Worm (Caenorhabditis elegans) whole organism, young adult: Measurements from ENCODE around the gene inf-1.

ENCODE experiments used
- D2030.7 ChIP-seq: fragments of 200-800 bp; sonication (Bioruptor generic); IDR thresholded peaks from 2 replicates; pipeline ENCODE4 v1.3.6; 2022; ENCODE audit warnings: missing genetic modification reagents, missing genetic modification characterization, missing compliant biosample characterization
- F22D6.2 ChIP-seq: sonication (generic microtip); optimal IDR thresholded peaks from 2 replicates; lab custom pipeline; 2016; ENCODE audit warnings: mild to moderate bottlenecking, missing genetic modification characterization, missing compliant biosample characterization
- F39B2.1 ChIP-seq: fragments of 200-800 bp; sonication (Bioruptor generic); IDR thresholded peaks from 2 replicates; pipeline ENCODE4 v1.3.6; 2022; ENCODE audit warnings: missing genetic modification reagents, missing genetic modification characterization, missing compliant biosample characterization
- F49E8.2 ChIP-seq: sonication (generic microtip); optimal IDR thresholded peaks from 3 replicates; lab custom pipeline; 2017; ENCODE audit warnings: missing genetic modification characterization, mild to moderate bottlenecking, missing compliant biosample characterization, antibody characterized with exemption, moderate library complexity; ENCODE audit not compliant: insufficient read depth
- F52B5.7 ChIP-seq: sonication (generic microtip); optimal IDR thresholded peaks from 2 replicates; lab custom pipeline; 2016; ENCODE audit warnings: mild to moderate bottlenecking, missing genetic modification characterization, missing compliant biosample characterization
- F55B11.4 ChIP-seq: sonication (generic microtip); optimal IDR thresholded peaks from 2 replicates; lab custom pipeline; 2016; ENCODE audit warnings: missing compliant biosample characterization, missing genetic modification characterization, borderline replicate concordance; ENCODE audit not compliant: insufficient read depth
- F57C9.4 ChIP-seq: sonication (generic microtip); optimal IDR thresholded peaks from 2 replicates; lab custom pipeline; 2017; ENCODE audit warnings: mild to moderate bottlenecking, missing genetic modification characterization, missing compliant biosample characterization
- K12H6.12 ChIP-seq: fragments of 200-800 bp; sonication (Bioruptor generic); optimal IDR thresholded peaks from 2 replicates; lab custom pipeline; 2018; ENCODE audit warnings: mild to moderate bottlenecking, missing genetic modification characterization, missing compliant biosample characterization
- Y53F4B.3 ChIP-seq: fragments of 200-800 bp; sonication (Bioruptor generic); IDR thresholded peaks from 2 replicates; pipeline ENCODE4 v1.3.6; 2022; ENCODE audit warnings: missing genetic modification reagents, missing genetic modification characterization, missing compliant biosample characterization
- Y67H2A.10 ChIP-seq: fragments of 200-800 bp; sonication (Bioruptor generic); conservative IDR thresholded peaks from 2 replicates; pipeline ENCODE4 v1.3.6; 2022; ENCODE audit warnings: missing genetic modification reagents, missing genetic modification characterization, missing compliant biosample characterization
- Y95B8A.8 ChIP-seq: fragments of 200-800 bp; sonication (Bioruptor generic); IDR thresholded peaks from 2 replicates; pipeline ENCODE4 v1.3.6; 2022; ENCODE audit warnings: missing genetic modification reagents, missing genetic modification characterization, missing compliant biosample characterization
- ama-1 ChIP-seq, 3 experiments: fragments of 150-350 bp in 1 of 3; sonication (generic microtip) in 2 of 3; optimal IDR thresholded peaks; 2 replicates each; lab custom pipeline; 2014 to 2018; ENCODE audit warnings: missing biosample characterization in 2 of 3, missing genetic modification characterization in 2 of 3, missing genetic modification reagents in 2 of 3
- aptf-2 ChIP-seq: fragments of 200-800 bp; sonication (Bioruptor generic); conservative IDR thresholded peaks from 2 replicates; pipeline ENCODE4 v1.3.6; 2022; ENCODE audit warnings: missing genetic modification reagents, missing genetic modification characterization, missing compliant biosample characterization
- atf-7 ChIP-seq: sonication (generic microtip); optimal IDR thresholded peaks from 2 replicates; lab custom pipeline; 2017; ENCODE audit warnings: mild to moderate bottlenecking, missing genetic modification characterization, missing compliant biosample characterization
- athp-1 ChIP-seq: sonication (generic microtip); optimal IDR thresholded peaks from 2 replicates; lab custom pipeline; 2017; ENCODE audit warnings: mild to moderate bottlenecking, missing genetic modification characterization, missing compliant biosample characterization
- attf-5 ChIP-seq: fragments of 200-800 bp; sonication (Bioruptor generic); optimal IDR thresholded peaks from 2 replicates; lab custom pipeline; 2018; ENCODE audit warnings: mild to moderate bottlenecking, missing genetic modification characterization, missing compliant biosample characterization
- attf-6 ChIP-seq: fragments of 200-800 bp; sonication (Bioruptor generic); IDR thresholded peaks from 2 replicates; pipeline ENCODE4 v1.3.6; 2022; ENCODE audit warnings: missing genetic modification reagents, missing genetic modification characterization, missing compliant biosample characterization
- bed-1 ChIP-seq: fragments of 200-800 bp; sonication (Bioruptor generic); IDR thresholded peaks from 2 replicates; pipeline ENCODE4 v1.3.6; 2022; ENCODE audit warnings: missing genetic modification reagents, missing genetic modification characterization, missing compliant biosample characterization
- bed-2 ChIP-seq: fragments of 200-800 bp; sonication (Bioruptor generic); IDR thresholded peaks from 2 replicates; pipeline ENCODE4 v1.3.6; 2022; ENCODE audit warnings: missing genetic modification reagents, missing genetic modification characterization, missing compliant biosample characterization
- ccch-3 ChIP-seq: fragments of 200-800 bp; sonication (Bioruptor generic); optimal IDR thresholded peaks from 2 replicates; lab custom pipeline; 2018; ENCODE audit warnings: mild to moderate bottlenecking, missing genetic modification characterization, missing compliant biosample characterization
- ceh-58 ChIP-seq: fragments of 200-800 bp; sonication (Bioruptor generic); IDR thresholded peaks from 2 replicates; pipeline ENCODE4 v1.3.6; 2022; ENCODE audit warnings: missing genetic modification characterization, missing compliant biosample characterization
- him-1 ChIP-seq: sonication (generic microtip); optimal IDR thresholded peaks from 2 replicates; lab custom pipeline; 2016; ENCODE audit warnings: missing genotype, missing genetic modification reagents, missing genetic modification characterization, missing compliant biosample characterization
- hlh-12 ChIP-seq: sonication (generic microtip); optimal IDR thresholded peaks from 2 replicates; lab custom pipeline; 2016; ENCODE audit warnings: missing genetic modification characterization, missing compliant biosample characterization
- hlh-26 ChIP-seq: fragments of 200-800 bp; sonication (Bioruptor generic); conservative IDR thresholded peaks from 2 replicates; pipeline ENCODE4 v1.3.6; 2022; ENCODE audit warnings: missing genetic modification reagents, missing genetic modification characterization, missing compliant biosample characterization
- hmg-20 ChIP-seq: fragments of 200-800 bp; sonication (Bioruptor generic); IDR thresholded peaks from 2 replicates; pipeline ENCODE4 v1.3.6; 2022; ENCODE audit warnings: missing genetic modification reagents, missing genetic modification characterization, missing compliant biosample characterization
- hsf-1 ChIP-seq: fragments of 200-800 bp; sonication (Bioruptor generic); IDR thresholded peaks from 2 replicates; pipeline ENCODE4 v1.3.6; 2022; ENCODE audit warnings: missing genetic modification reagents, missing genetic modification characterization, missing compliant biosample characterization
- lin-26 ChIP-seq: fragments of 200-800 bp; sonication (Bioruptor generic); IDR thresholded peaks from 2 replicates; pipeline ENCODE4 v1.3.6; 2022; ENCODE audit warnings: missing genetic modification reagents, missing genetic modification characterization, missing compliant biosample characterization
- lin-54 ChIP-seq: fragments of 200-800 bp; sonication (Bioruptor generic); optimal IDR thresholded peaks from 2 replicates; lab custom pipeline; 2018; ENCODE audit warnings: mild to moderate bottlenecking, missing genetic modification characterization, missing compliant biosample characterization
- lsl-1 ChIP-seq: fragments of 200-800 bp; sonication (Bioruptor generic); optimal IDR thresholded peaks from 2 replicates; lab custom pipeline; 2018; ENCODE audit warnings: mild to moderate bottlenecking, missing genetic modification characterization, moderate library complexity, missing compliant biosample characterization
- madf-6 ChIP-seq: fragments of 200-800 bp; sonication (Bioruptor generic); IDR thresholded peaks from 2 replicates; pipeline ENCODE4 v1.3.6; 2022; ENCODE audit warnings: missing genetic modification reagents, missing genetic modification characterization, missing compliant biosample characterization
- mcd-1 ChIP-seq: fragments of 200-800 bp; sonication (Bioruptor generic); IDR thresholded peaks from 2 replicates; pipeline ENCODE4 v1.3.6; 2022; ENCODE audit warnings: missing genetic modification reagents, missing genetic modification characterization, missing compliant biosample characterization
- nfya-1 ChIP-seq: sonication (generic microtip); optimal IDR thresholded peaks from 2 replicates; lab custom pipeline; 2017; ENCODE audit warnings: antibody characterized with exemption, missing compliant biosample characterization, missing genetic modification characterization, borderline replicate concordance; ENCODE audit not compliant: insufficient read depth
- nhr-90 ChIP-seq: sonication (generic microtip); optimal IDR thresholded peaks from 2 replicates; lab custom pipeline; 2016; ENCODE audit warnings: missing genotype, mild to moderate bottlenecking, missing genetic modification characterization, missing compliant biosample characterization
- sdz-38 ChIP-seq: sonication (generic microtip); optimal IDR thresholded peaks from 2 replicates; lab custom pipeline; 2016; ENCODE audit warnings: missing genotype, missing genetic modification characterization, missing compliant biosample characterization
- snpc-1.1 ChIP-seq: sonication (generic microtip); optimal IDR thresholded peaks from 2 replicates; lab custom pipeline; 2017; ENCODE audit warnings: missing genetic modification characterization, mild to moderate bottlenecking, missing compliant biosample characterization, antibody characterized with exemption, moderate library complexity, missing genotype, missing genetic modification reagents; ENCODE audit not compliant: insufficient read depth
- tbp1 ChIP-seq: fragments of 200-800 bp; sonication (Bioruptor generic); optimal IDR thresholded peaks from 2 replicates; lab custom pipeline; 2018; ENCODE audit warnings: mild to moderate bottlenecking, missing genetic modification characterization, missing compliant biosample characterization
- xnd-1 ChIP-seq: sonication (generic microtip); optimal IDR thresholded peaks from 2 replicates; lab custom pipeline; 2016; ENCODE audit warnings: missing genotype, missing genetic modification reagents, missing genetic modification characterization, missing compliant biosample characterization
- zfh-2 ChIP-seq: fragments of 200-800 bp; sonication (Bioruptor generic); conservative IDR thresholded peaks from 2 replicates; pipeline ENCODE4 v1.3.6; 2022; ENCODE audit warnings: missing genetic modification reagents, missing genetic modification characterization, missing compliant biosample characterization
- zim-3 ChIP-seq: sonication (generic microtip); optimal IDR thresholded peaks from 2 replicates; lab custom pipeline; 2017; ENCODE audit warnings: mild to moderate bottlenecking, missing genetic modification characterization, moderate library complexity, missing compliant biosample characterization
- ztf-25 ChIP-seq: fragments of 200-800 bp; sonication (Bioruptor generic); IDR thresholded peaks from 2 replicates; pipeline ENCODE4 v1.3.6; 2022; ENCODE audit warnings: missing genetic modification reagents, missing genetic modification characterization, missing compliant biosample characterization

The inf-1 gene

ce11 chrIII:6904468-6904867 lies 25.5 kb upstream of the inf-1 start (continued):
- TF ChIP-seq mcd-1 (GFP tag; lab: Robert Waterston, UW) (no peak), D2030.7 (GFP tag; lab: Robert Waterston, UW) (no peak), bed-1 (GFP tag; lab: Robert Waterston, UW) (no peak), nhr-90 (tag; lab: Kevin White, UChicago) (no peak)

ce11 chrIII:6906409-6906808 lies 23.5 kb upstream of the inf-1 start, which contains the start of gene T07E3.2:
Gene T07E3.2, plus strand, starts transcription at chrIII:6906709.
- TF ChIP-seq xnd-1 (tag; lab: Kevin White, UChicago), result no peak
- TF ChIP-seq F57C9.4, result no peak
- no peak for TF ChIP-seq atf-7 (tag; lab: Kevin White, UChicago)
- TF ChIP-seq K12H6.12 (tag; lab: Kevin White, UChicago), result no peak
- TF ChIP-seq F22D6.2 (tag; lab: Kevin White, UChicago), result no peak
- TF ChIP-seq zim-3 (tag; lab: Kevin White, UChicago), result no peak
- TF ChIP-seq lsl-1, result no peak
- TF ChIP-seq Y53F4B.3, result no peak
- no peak for TF ChIP-seq Y95B8A.8 (GFP tag; lab: Robert Waterston, UW)
- no peak for TF ChIP-seq F39B2.1
- TF ChIP-seq attf-6, result no peak
- TF ChIP-seq nfya-1 (tag; lab: Kevin White, UChicago), result no peak
- no peak for TF ChIP-seq ceh-58 (GFP tag; lab: Robert Waterston, UW)
- TF ChIP-seq tbp1 (GFP tag; lab: Kevin White, UChicago), result no peak
- TF ChIP-seq sdz-38, result no peak
- no peak for TF ChIP-seq F49E8.2
- no peak for TF ChIP-seq snpc-1.1 (tag; lab: Kevin White, UChicago)
- TF ChIP-seq hmg-20, result no peak

- TF ChIP-seq lin-54 (GFP tag; lab: Kevin White, UChicago) (no peak), ama-1 (optimal IDR thresholded peaks at IDR 0.05; lab: Kevin White, UChicago) (no peak), ama-1 (GFP tag; optimal IDR thresholded peaks at IDR 0.05; lab: Kevin White, UChicago) (no peak), F55B11.4 (tag; lab: Kevin White, UChicago) (no peak), zim-3 (tag; lab: Kevin White, UChicago) (no peak), athp-1 (tag; lab: Kevin White, UChicago) (no peak), D2030.7 (GFP tag; lab: Robert Waterston, UW) (no peak), sdz-38 (no peak), Y67H2A.10 (GFP tag; lab: Robert Waterston, UW) (no peak), lin-26 (GFP tag; lab: Robert Waterston, UW) (no peak), ccch-3 (no peak), hsf-1 (no peak), attf-5 (GFP tag; lab: Kevin White, UChicago) (no peak)
Observed at ce11 chrIII:6912381-6912780, 17.6 kb upstream of the inf-1 start, which contains the start of gene pdf-1. Gene pdf-1, minus strand, starts transcription at chrIII:6912481.

- no peak for TF ChIP-seq madf-6
- no peak for TF ChIP-seq bed-2
- no peak for TF ChIP-seq hlh-12 (tag; lab: Kevin White, UChicago)
- no peak for TF ChIP-seq zfh-2 (GFP tag; lab: Robert Waterston, UW)
- no peak for TF ChIP-seq hlh-26 (GFP tag; lab: Robert Waterston, UW)
- TF ChIP-seq him-1 (tag; lab: Kevin White, UChicago), result no peak
- no peak for TF ChIP-seq aptf-2 (GFP tag; lab: Robert Waterston, UW)
- no peak for TF ChIP-seq ztf-25 (GFP tag; lab: Robert Waterston, UW)
- TF ChIP-seq F52B5.7 (tag; lab: Kevin White, UChicago), result no peak
Observed at ce11 chrIII:6914840-6915239, 15.1 kb upstream of the inf-1 start.
